Fruit fly (Drosophila melanogaster) whole organism, embryonic: ENCODE measurements around the gene CG7810.

Experiments
- ATbp ChIP-seq: fragments of 200-800 bp; sonication (Bioruptor generic); optimal IDR thresholded peaks from 2 replicates; lab custom pipeline; 2017; ENCODE audit warnings: missing biosample characterization, mild to moderate bottlenecking, missing genetic modification characterization, missing genetic modification reagents
- Abd-B ChIP-seq: fragments of 200-800 bp; sonication (Bioruptor generic); optimal IDR thresholded peaks from 2 replicates; lab custom pipeline; 2018; ENCODE audit warnings: missing biosample characterization, mild to moderate bottlenecking, missing genetic modification characterization, moderate library complexity
- Adf1 ChIP-seq: fragments of 200-800 bp; sonication (Bioruptor generic); IDR thresholded peaks from 2 replicates; pipeline ENCODE4 v1.3.6; 2022; ENCODE audit warnings: missing biosample characterization, missing genetic modification characterization
- Blimp-1 ChIP-seq: fragments of 200-800 bp; sonication (Bioruptor generic); optimal IDR thresholded peaks from 3 replicates; lab custom pipeline; 2018; ENCODE audit warnings: missing biosample characterization, missing genetic modification characterization, mild to moderate bottlenecking, moderate library complexity, missing genetic modification reagents
- CG10267 ChIP-seq: fragments of 200-800 bp; sonication (Bioruptor generic); optimal IDR thresholded peaks from 2 replicates; lab custom pipeline; 2018; ENCODE audit warnings: missing biosample characterization, mild to moderate bottlenecking, missing genetic modification characterization, moderate library complexity
- CG10321 ChIP-seq: fragments of 200-800 bp; sonication (Bioruptor generic); IDR thresholded peaks from 2 replicates; pipeline ENCODE4 v1.3.6; 2022; ENCODE audit warnings: missing biosample characterization, missing genetic modification characterization
- CG11504 ChIP-seq: fragments of 200-800 bp; sonication (Bioruptor generic); optimal IDR thresholded peaks from 3 replicates; lab custom pipeline; 2019; ENCODE audit warnings: missing biosample characterization, mild to moderate bottlenecking, missing genetic modification characterization, moderate library complexity
- CG12299 ChIP-seq: fragments of 200-800 bp; sonication (Bioruptor generic); optimal IDR thresholded peaks from 2 replicates; lab custom pipeline; 2018; ENCODE audit warnings: missing biosample characterization, mild to moderate bottlenecking, missing genetic modification characterization
- CG13287 ChIP-seq: fragments of 200-800 bp; sonication (Bioruptor generic); IDR thresholded peaks from 2 replicates; pipeline ENCODE4 v1.3.6; 2022; ENCODE audit warnings: missing biosample characterization, missing genetic modification characterization; ENCODE audit not compliant: partially characterized antibody
- CG14667 ChIP-seq: fragments of 200-800 bp; sonication (Bioruptor generic); IDR thresholded peaks from 2 replicates; pipeline ENCODE4 v1.3.6; 2022; ENCODE audit warnings: missing biosample characterization, missing genetic modification characterization
- CG15514 ChIP-seq: fragments of 200-800 bp; sonication (Bioruptor generic); optimal IDR thresholded peaks from 3 replicates; lab custom pipeline; 2017; ENCODE audit warnings: missing biosample characterization, missing genetic modification characterization, mild to moderate bottlenecking, moderate library complexity, missing genetic modification reagents
- CG18011 ChIP-seq: fragments of 200-800 bp; sonication (Bioruptor generic); optimal IDR thresholded peaks from 2 replicates; lab custom pipeline; 2017; ENCODE audit warnings: missing biosample characterization, missing genetic modification characterization, mild to moderate bottlenecking, moderate library complexity, missing genotype
- CG1832 ChIP-seq: fragments of 200-800 bp; sonication (Bioruptor generic); optimal IDR thresholded peaks from 2 replicates; lab custom pipeline; 2017; ENCODE audit warnings: missing biosample characterization, mild to moderate bottlenecking, missing genetic modification characterization, inconsistent platforms
- CG3065 ChIP-seq: fragments of 200-800 bp; sonication (Bioruptor generic); optimal IDR thresholded peaks from 2 replicates; lab custom pipeline; 2016; ENCODE audit warnings: missing biosample characterization, missing genetic modification characterization
- CG34422 ChIP-seq: fragments of 200-800 bp; sonication (Bioruptor generic); IDR thresholded peaks from 3 replicates; pipeline ENCODE4 v1.3.6; 2022; ENCODE audit warnings: missing biosample characterization, missing genetic modification characterization
- CG6254 ChIP-seq: fragments of 200-800 bp; sonication (Bioruptor generic); optimal IDR thresholded peaks from 3 replicates; lab custom pipeline; 2017; ENCODE audit warnings: mild to moderate bottlenecking, missing biosample characterization, missing genetic modification reagents, missing genetic modification characterization
- CG6689 ChIP-seq: fragments of 200-800 bp; sonication (Bioruptor generic); IDR thresholded peaks from 2 replicates; pipeline ENCODE4 v1.3.6; 2022; ENCODE audit warnings: missing biosample characterization, missing genetic modification characterization
- CG6813 ChIP-seq: fragments of 200-800 bp; sonication (Bioruptor generic); optimal IDR thresholded peaks from 2 replicates; lab custom pipeline; 2017; ENCODE audit warnings: missing biosample characterization, missing genetic modification characterization, mild to moderate bottlenecking, moderate library complexity, missing genetic modification reagents
- CG8281 ChIP-seq: fragments of 200-800 bp; sonication (Bioruptor generic); optimal IDR thresholded peaks from 2 replicates; lab custom pipeline; 2018; ENCODE audit warnings: missing biosample characterization, mild to moderate bottlenecking, missing genetic modification characterization, moderate library complexity
- CG8290 ChIP-seq, 3 experiments: fragments of 200-800 bp; sonication (Bioruptor generic); optimal IDR thresholded peaks; 2 replicates each; lab custom pipeline; 2016 to 2019; ENCODE audit warnings: missing biosample characterization in 3 of 3, missing genetic modification characterization in 3 of 3, mild to moderate bottlenecking in 2 of 3, moderate library complexity in 1 of 3
- CG9932 ChIP-seq: fragments of 200-800 bp; sonication (Bioruptor generic); IDR thresholded peaks from 2 replicates; pipeline ENCODE4 v1.3.6; 2022; ENCODE audit warnings: missing biosample characterization, missing genetic modification characterization
- D ChIP-seq, 2 experiments: fragments of 200-800 bp in 1 of 2; fragments of >200 bp in 1 of 2; sonication (Bioruptor generic) in 1 of 2; optimal IDR thresholded peaks; 2 replicates in 1 of 2; 3 replicates in 1 of 2; lab custom pipeline; 2017; ENCODE audit warnings: mild to moderate bottlenecking in 1 of 2, missing biosample characterization in 1 of 2, missing genetic modification characterization in 1 of 2, missing genetic modification reagents in 1 of 2
- HmgZ ChIP-seq: fragments of 200-800 bp; sonication (Bioruptor generic); optimal IDR thresholded peaks from 2 replicates; lab custom pipeline; 2018; ENCODE audit warnings: missing biosample characterization, mild to moderate bottlenecking, missing genetic modification characterization
- Hmx ChIP-seq: fragments of 200-800 bp; sonication (Bioruptor generic); optimal IDR thresholded peaks from 2 replicates; lab custom pipeline; 2016; ENCODE audit warnings: missing biosample characterization, missing genetic modification characterization
- Hr39 ChIP-seq: fragments of >200 bp; optimal IDR thresholded peaks from 2 replicates; lab custom pipeline; 2017
- Mad ChIP-seq: fragments of 200-800 bp; sonication (Bioruptor generic); optimal IDR thresholded peaks from 2 replicates; lab custom pipeline; 2016; ENCODE audit warnings: missing biosample characterization, missing genetic modification characterization
- Nf-YB ChIP-seq: fragments of 200-800 bp; sonication (Bioruptor generic); optimal IDR thresholded peaks from 3 replicates; lab custom pipeline; 2019; ENCODE audit warnings: missing biosample characterization, mild to moderate bottlenecking, missing genetic modification characterization, moderate library complexity
- Trl ChIP-seq, 3 experiments: fragments of >200 bp in 2 of 3; fragments of 200-800 bp in 1 of 3; sonication (Bioruptor generic) in 1 of 3; optimal IDR thresholded peaks; 2 replicates in 1 of 3; 3 replicates in 2 of 3; lab custom pipeline; 2016 to 2017; ENCODE audit warnings: missing biosample characterization in 1 of 3, missing genetic modification characterization in 1 of 3
- az2 ChIP-seq: fragments of 200-800 bp; sonication (Bioruptor generic); optimal IDR thresholded peaks from 3 replicates; lab custom pipeline; 2016; ENCODE audit warnings: missing biosample characterization, missing genetic modification characterization
- caup ChIP-seq: fragments of 200-800 bp; sonication (Bioruptor generic); optimal IDR thresholded peaks from 3 replicates; lab custom pipeline; 2017; ENCODE audit warnings: missing biosample characterization, mild to moderate bottlenecking, missing genetic modification characterization, moderate library complexity; ENCODE audit not compliant: severe bottlenecking
- dimm ChIP-seq: fragments of 200-800 bp; sonication (Bioruptor generic); IDR thresholded peaks from 2 replicates; pipeline ENCODE4 v1.3.6; 2022; ENCODE audit warnings: missing biosample characterization, missing genetic modification characterization
- esg ChIP-seq: fragments of 200-800 bp; sonication (Bioruptor generic); conservative IDR thresholded peaks from 2 replicates; pipeline ENCODE4 v1.3.6; 2022; ENCODE audit warnings: missing biosample characterization, missing genetic modification characterization
- ftz-f1 ChIP-seq: fragments of 200-800 bp; sonication (Bioruptor generic); optimal IDR thresholded peaks from 2 replicates; lab custom pipeline; 2016; ENCODE audit warnings: missing biosample characterization, missing genetic modification characterization
- jumu ChIP-seq: fragments of 200-800 bp; sonication (Bioruptor generic); optimal IDR thresholded peaks from 3 replicates; lab custom pipeline; 2016; ENCODE audit warnings: missing biosample characterization, missing genetic modification characterization
- ken ChIP-seq: fragments of 200-800 bp; sonication (Bioruptor generic); IDR thresholded peaks from 3 replicates; pipeline ENCODE4 v1.3.6; 2022; ENCODE audit warnings: missing biosample characterization, missing genetic modification characterization
- klu ChIP-seq: fragments of 200-800 bp; sonication (Bioruptor generic); IDR thresholded peaks from 2 replicates; pipeline ENCODE4 v1.3.6; 2022; ENCODE audit warnings: missing biosample characterization, missing genetic modification characterization
- lov ChIP-seq, 2 experiments: fragments of 200-800 bp in 1 of 2; fragments of >200 bp in 1 of 2; sonication (Bioruptor generic) in 1 of 2; IDR thresholded peaks in 1 of 2; optimal IDR thresholded peaks in 1 of 2; 2 replicates in 1 of 2; 3 replicates in 1 of 2; pipeline versions ENCODE4 v1.3.6 to Lab custom; 2017 to 2022; ENCODE audit warnings: missing biosample characterization in 1 of 2, missing genetic modification characterization in 1 of 2
- maf-S ChIP-seq: fragments of 200-800 bp; sonication (Bioruptor generic); optimal IDR thresholded peaks from 2 replicates; lab custom pipeline; 2016; ENCODE audit warnings: missing biosample characterization, missing genetic modification characterization
- phol ChIP-seq: fragments of 200-800 bp; sonication (Bioruptor generic); optimal IDR thresholded peaks from 3 replicates; lab custom pipeline; 2018; ENCODE audit warnings: missing biosample characterization, mild to moderate bottlenecking, missing genetic modification characterization, moderate library complexity
- pros ChIP-seq: fragments of 200-800 bp; sonication (Bioruptor generic); optimal IDR thresholded peaks from 3 replicates; lab custom pipeline; 2019; ENCODE audit warnings: missing biosample characterization, mild to moderate bottlenecking, missing genetic modification characterization, moderate library complexity
- ranshi ChIP-seq: fragments of 200-800 bp; sonication (Bioruptor generic); IDR thresholded peaks from 2 replicates; pipeline ENCODE4 v1.3.6; 2022; ENCODE audit warnings: missing biosample characterization, missing genetic modification characterization
- sima ChIP-seq: fragments of 200-800 bp; sonication (Bioruptor generic); optimal IDR thresholded peaks from 2 replicates; lab custom pipeline; 2016; ENCODE audit warnings: missing biosample characterization, missing genetic modification characterization
- sisA ChIP-seq: fragments of 200-800 bp; sonication (Bioruptor generic); IDR thresholded peaks from 2 replicates; pipeline ENCODE4 v1.3.6; 2022; ENCODE audit warnings: missing biosample characterization, missing genetic modification characterization
- ssp ChIP-seq: fragments of 200-800 bp; sonication (Bioruptor generic); IDR thresholded peaks from 2 replicates; pipeline ENCODE4 v1.3.6; 2022; ENCODE audit warnings: missing biosample characterization, missing genetic modification characterization
- tio ChIP-seq: fragments of 200-800 bp; sonication (Bioruptor generic); optimal IDR thresholded peaks from 2 replicates; lab custom pipeline; 2017; ENCODE audit warnings: missing biosample characterization, missing genetic modification characterization, inconsistent platforms
- z ChIP-seq: fragments of 200-800 bp; sonication (Bioruptor generic); IDR thresholded peaks from 3 replicates; pipeline ENCODE4 v1.3.6; 2022; ENCODE audit warnings: missing biosample characterization, missing genetic modification characterization
- zfh2 ChIP-seq: fragments of 200-800 bp; sonication (Bioruptor generic); optimal IDR thresholded peaks from 2 replicates; lab custom pipeline; 2016; ENCODE audit warnings: missing biosample characterization, missing genetic modification characterization

The CG7810 gene

dm6 chr2L:8292159-8292887 lies 18.7 kb downstream of the CG7810 start (continued):
- peak; percentile 94 for TF ChIP-seq CG6813
- TF ChIP-seq CG6254 (GFP tag; lab: Kevin White, UChicago) = peak; percentile 91
- peak; percentile 85 for TF ChIP-seq CG8281 (tag; lab: Kevin White, UChicago)
- peak; percentile 84 for TF ChIP-seq CG18011 (GFP tag; lab: Kevin White, UChicago)
- TF ChIP-seq CG10267 (tag; lab: Kevin White, UChicago) = peak; percentile 92
- peak; percentile 97 for TF ChIP-seq CG9932
- TF ChIP-seq z (GFP tag; lab: Robert Waterston, UW) = peak; percentile 76; the same call in 2 of the 3 replicates
- peak; percentile 97 for TF ChIP-seq HmgZ (tag; lab: Kevin White, UChicago)
- peak; percentile 96 for TF ChIP-seq CG12299 (tag; lab: Kevin White, UChicago)
- peak; percentile 84 for TF ChIP-seq Nf-YB (GFP tag; lab: Kevin White, UChicago)
- TF ChIP-seq ATbp = peak; percentile 95
- peak; percentile 57 for TF ChIP-seq ftz-f1 (GFP tag; lab: Kevin White, UChicago)
- peak; percentile 94 for TF ChIP-seq caup
- peak; percentile 96 for TF ChIP-seq Blimp-1
- TF ChIP-seq CG1832 (GFP tag; lab: Kevin White, UChicago) = no peak
- peak; percentile 94 for TF ChIP-seq dimm (GFP tag; lab: Robert Waterston, UW)
- TF ChIP-seq D (optimal IDR thresholded peaks at IDR 0.05; lab: Kevin White, UChicago) = no peak
- peak; percentile 95 for TF ChIP-seq D (GFP tag; optimal IDR thresholded peaks at IDR 0.05; lab: Kevin White, UChicago)
- TF ChIP-seq Abd-B (GFP tag; lab: Kevin White, UChicago) = peak; percentile 87
- TF ChIP-seq sima (GFP tag; lab: Kevin White, UChicago) = peak; percentile 79
- peak; percentile 97 for TF ChIP-seq CG11504 (tag; lab: Kevin White, UChicago)
- no peak for TF ChIP-seq Trl (optimal IDR thresholded peaks at IDR 0.05; lab: Kevin White, UChicago)
- peak; percentile 90 for TF ChIP-seq Trl (GFP tag; optimal IDR thresholded peaks at IDR 0.05; lab: Kevin White, UChicago)
- TF ChIP-seq CG3065 (GFP tag; lab: Kevin White, UChicago) = peak; percentile 76
- TF ChIP-seq CG8290 (GFP tag; optimal IDR thresholded peaks at IDR 0.05; lab: Kevin White, UChicago) = peak; percentile 88
- TF ChIP-seq CG8290 (tag; optimal IDR thresholded peaks at IDR 0.05; lab: Kevin White, UChicago) = peak; percentile 53 to 85
- peak; percentile 92 for TF ChIP-seq zfh2 (GFP tag; lab: Kevin White, UChicago)
- peak; percentile 98 for TF ChIP-seq CG34422 (GFP tag; lab: Robert Waterston, UW)
- TF ChIP-seq ranshi = peak; percentile 96
- TF ChIP-seq esg (GFP tag; lab: Robert Waterston, UW) = peak; percentile 96
- peak; percentile 95 for TF ChIP-seq sisA (GFP tag; lab: Robert Waterston, UW)
- TF ChIP-seq ssp (GFP tag; lab: Robert Waterston, UW) = peak; percentile 90
- TF ChIP-seq maf-S (GFP tag; lab: Kevin White, UChicago) = peak; percentile 86
- peak; percentile 94 for TF ChIP-seq klu (GFP tag; lab: Robert Waterston, UW)
- no peak for TF ChIP-seq lov (optimal IDR thresholded peaks at IDR 0.05; lab: Kevin White, UChicago)
- peak; percentile 92 for TF ChIP-seq lov (GFP tag; IDR thresholded peaks at IDR 0.05; lab: Robert Waterston, UW)
- no peak for TF ChIP-seq CG13287 (GFP tag; lab: Robert Waterston, UW)
- peak; percentile 86 for TF ChIP-seq CG15514 (GFP tag; lab: Kevin White, UChicago)
- TF ChIP-seq tio (GFP tag; lab: Kevin White, UChicago) = peak; percentile 91
- peak; percentile 95 for TF ChIP-seq az2 (GFP tag; lab: Kevin White, UChicago)
- peak; percentile 94 for TF ChIP-seq CG14667 (GFP tag; lab: Robert Waterston, UW)
- peak; percentile 90 for TF ChIP-seq Mad (GFP tag; lab: Kevin White, UChicago)
- peak; percentile 92 for TF ChIP-seq jumu
- peak; percentile 73; the same call in 1 of the 2 replicates for TF ChIP-seq CG10321 (GFP tag; lab: Robert Waterston, UW)
- TF ChIP-seq Hr39 (lab: Kevin White, UChicago) = no peak
- TF ChIP-seq ken (GFP tag; lab: Robert Waterston, UW) = peak; percentile 96
- TF ChIP-seq CG6689 (GFP tag; lab: Robert Waterston, UW) = peak; percentile 97
- TF ChIP-seq Hmx (GFP tag; lab: Kevin White, UChicago) = peak; percentile 89
- peak; percentile 75 for TF ChIP-seq pros
- peak; percentile 75 for TF ChIP-seq Adf1 (GFP tag; lab: Robert Waterston, UW)
- peak; percentile 94 for TF ChIP-seq phol (tag; lab: Kevin White, UChicago)
